Worm (Caenorhabditis elegans) whole organism, L2 larva: ENCODE results near the gene srz-25.

Experiments
- F13H6.1 ChIP-seq: sonication (generic microtip); optimal IDR thresholded peaks from 2 replicates; lab custom pipeline; 2016; ENCODE audit warnings: missing genetic modification characterization, missing compliant biosample characterization
- Y55F3AM.14 ChIP-seq: fragments of 200-800 bp; sonication (Bioruptor generic); optimal IDR thresholded peaks from 2 replicates; lab custom pipeline; 2018; ENCODE audit warnings: mild to moderate bottlenecking, missing genetic modification characterization, missing compliant biosample characterization
- ZK546.5 ChIP-seq: sonication (generic microtip); optimal IDR thresholded peaks from 2 replicates; lab custom pipeline; 2017; ENCODE audit warnings: missing biosample characterization, missing genetic modification characterization
- aly-2 ChIP-seq: fragments of 150-350 bp; optimal IDR thresholded peaks from 2 replicates; lab custom pipeline; 2014; ENCODE audit warnings: missing biosample characterization, missing genetic modification characterization
- ama-1 ChIP-seq: fragments of 150-350 bp; optimal IDR thresholded peaks from 2 replicates; lab custom pipeline; 2018; ENCODE audit warnings: inconsistent platforms
- ceh-16 ChIP-seq: fragments of 150-350 bp; optimal IDR thresholded peaks from 2 replicates; lab custom pipeline; 2014; ENCODE audit warnings: missing biosample characterization, missing genetic modification characterization
- ceh-82 ChIP-seq: fragments of 150-350 bp; optimal IDR thresholded peaks from 2 replicates; lab custom pipeline; 2014; ENCODE audit warnings: missing biosample characterization, missing genetic modification characterization
- crh-2 ChIP-seq: sonication (generic microtip); optimal IDR thresholded peaks from 2 replicates; lab custom pipeline; 2017; ENCODE audit warnings: missing biosample characterization, missing genetic modification characterization
- dmd-4 ChIP-seq: sonication (generic microtip); optimal IDR thresholded peaks from 2 replicates; lab custom pipeline; 2017; ENCODE audit warnings: missing biosample characterization, missing genetic modification characterization
- egl-27 ChIP-seq: sonication (generic microtip); optimal IDR thresholded peaks from 3 replicates; lab custom pipeline; 2017; ENCODE audit warnings: missing biosample characterization, missing genetic modification reagents, missing genetic modification characterization
- fos-1 ChIP-seq: fragments of 150-350 bp; optimal IDR thresholded peaks from 2 replicates; lab custom pipeline; 2014; ENCODE audit warnings: missing biosample characterization, missing genetic modification characterization
- gmeb-1 ChIP-seq: fragments of 150-350 bp; optimal IDR thresholded peaks from 2 replicates; lab custom pipeline; 2014; ENCODE audit warnings: missing biosample characterization, missing genetic modification characterization
- lin-11 ChIP-seq: fragments of 150-350 bp; sonication (generic microtip); optimal IDR thresholded peaks from 2 replicates; lab custom pipeline; 2014; ENCODE audit warnings: missing biosample characterization, missing genetic modification characterization, inconsistent platforms, mixed read lengths
- lin-39 ChIP-seq: fragments of 150-350 bp; optimal IDR thresholded peaks from 2 replicates; lab custom pipeline; 2014; ENCODE audit warnings: missing biosample characterization, missing genetic modification reagents, missing genetic modification characterization
- mab-5 ChIP-seq: fragments of 150-350 bp; optimal IDR thresholded peaks from 2 replicates; lab custom pipeline; 2014; ENCODE audit warnings: missing biosample characterization, missing genetic modification characterization
- mbf-1 ChIP-seq: sonication (generic microtip); optimal IDR thresholded peaks from 2 replicates; lab custom pipeline; 2017; ENCODE audit warnings: missing biosample characterization, missing genetic modification characterization
- mdl-1 ChIP-seq, 2 experiments: fragments of 150-350 bp in 1 of 2; sonication (generic microtip) in 1 of 2; optimal IDR thresholded peaks; 2 replicates each; lab custom pipeline; 2017; ENCODE audit warnings: missing biosample characterization in 2 of 2, missing genetic modification characterization in 2 of 2
- nhr-10 ChIP-seq: sonication (generic microtip); optimal IDR thresholded peaks from 2 replicates; lab custom pipeline; 2017; ENCODE audit warnings: missing biosample characterization, missing genetic modification characterization
- nhr-11 ChIP-seq: fragments of 150-350 bp; optimal IDR thresholded peaks from 2 replicates; lab custom pipeline; 2014; ENCODE audit warnings: missing biosample characterization, missing genetic modification characterization
- nhr-12 ChIP-seq: fragments of 150-350 bp; optimal IDR thresholded peaks from 2 replicates; lab custom pipeline; 2014; ENCODE audit warnings: missing biosample characterization, missing genetic modification characterization
- nhr-21 ChIP-seq: fragments of 150-350 bp; optimal IDR thresholded peaks from 2 replicates; lab custom pipeline; 2014; ENCODE audit warnings: missing biosample characterization, missing genetic modification characterization
- nhr-23 ChIP-seq: fragments of 150-350 bp; optimal IDR thresholded peaks from 2 replicates; lab custom pipeline; 2014; ENCODE audit warnings: missing biosample characterization, missing genetic modification reagents, missing genetic modification characterization
- nhr-237 ChIP-seq: fragments of 150-350 bp; optimal IDR thresholded peaks from 2 replicates; lab custom pipeline; 2014; ENCODE audit warnings: missing biosample characterization, missing genetic modification characterization
- nhr-25 ChIP-seq: fragments of 150-350 bp; sonication (generic microtip); optimal IDR thresholded peaks from 3 replicates; lab custom pipeline; 2014; ENCODE audit warnings: missing biosample characterization, missing genetic modification characterization
- nhr-6 ChIP-seq: fragments of 150-350 bp; optimal IDR thresholded peaks from 2 replicates; lab custom pipeline; 2014; ENCODE audit warnings: missing biosample characterization, missing genetic modification characterization
- peb-1 ChIP-seq: fragments of 150-350 bp; optimal IDR thresholded peaks from 2 replicates; lab custom pipeline; 2014; ENCODE audit warnings: missing biosample characterization, missing genetic modification characterization
- sem-4 ChIP-seq: fragments of 150-350 bp; optimal IDR thresholded peaks from 2 replicates; lab custom pipeline; 2014; ENCODE audit warnings: missing biosample characterization, missing genetic modification reagents, missing genetic modification characterization
- skn-1 ChIP-seq: sonication (generic microtip); optimal IDR thresholded peaks from 2 replicates; lab custom pipeline; 2017; ENCODE audit warnings: missing biosample characterization, missing genetic modification characterization
- sma-3 ChIP-seq: sonication (generic microtip); optimal IDR thresholded peaks from 2 replicates; lab custom pipeline; 2016; ENCODE audit warnings: missing genetic modification reagents, missing genetic modification characterization, missing compliant biosample characterization
- sma-9 ChIP-seq, 2 experiments: fragments of 150-350 bp in 1 of 2; sonication (generic microtip) in 1 of 2; optimal IDR thresholded peaks; 2 replicates each; lab custom pipeline; 2014 to 2016; ENCODE audit warnings: missing genetic modification characterization in 2 of 2, mild to moderate bottlenecking in 1 of 2, missing biosample characterization in 1 of 2, missing compliant biosample characterization in 1 of 2, missing genetic modification reagents in 1 of 2, moderate library complexity in 1 of 2
- snpc-4 ChIP-seq: fragments of 150-350 bp; optimal IDR thresholded peaks from 2 replicates; lab custom pipeline; 2014; ENCODE audit warnings: missing biosample characterization, missing genetic modification characterization
- unc-39 ChIP-seq: fragments of 150-350 bp; optimal IDR thresholded peaks from 2 replicates; lab custom pipeline; 2014; ENCODE audit warnings: missing biosample characterization, missing genetic modification characterization
- ztf-1 ChIP-seq: fragments of 200-800 bp; sonication (Bioruptor generic); conservative IDR thresholded peaks from 2 replicates; pipeline ENCODE4 v1.3.6; 2022; ENCODE audit warnings: missing genetic modification characterization, missing compliant biosample characterization
- ztf-11 ChIP-seq: sonication (generic microtip); optimal IDR thresholded peaks from 2 replicates; lab custom pipeline; 2017; ENCODE audit warnings: missing biosample characterization, missing genetic modification characterization

The srz-25 gene

DNA sequence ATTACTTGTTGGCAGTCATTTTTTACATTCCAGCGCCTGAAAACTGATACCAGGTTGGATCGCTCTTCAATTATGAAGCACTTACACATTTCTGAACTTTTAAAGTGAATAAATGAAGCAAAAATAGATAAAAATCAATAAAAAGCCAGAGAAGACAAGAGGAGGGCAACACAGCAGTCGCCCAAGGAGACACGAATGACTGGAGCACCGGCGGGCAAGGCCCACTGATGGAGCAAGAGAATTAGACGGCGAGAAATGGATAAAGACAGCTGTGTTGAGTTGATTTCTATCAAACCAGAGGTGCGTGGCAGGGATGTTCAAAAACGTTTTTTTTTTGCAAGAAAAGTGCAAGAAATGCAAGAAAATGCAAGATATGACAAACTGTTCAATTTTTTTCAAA is 1.1 kb upstream of the srz-25 start:
- TF ChIP-seq unc-39 (tag; lab: Kevin White, UChicago) (no peak), nhr-25 (tag; lab: Kevin White, UChicago) (no peak), gmeb-1 (tag; lab: Kevin White, UChicago) (no peak), nhr-6 (no peak), ZK546.5 (tag; lab: Kevin White, UChicago) (no peak), mbf-1 (tag; lab: Kevin White, UChicago) (no peak), nhr-237 (tag; lab: Kevin White, UChicago) (no peak), F13H6.1 (tag; lab: Kevin White, UChicago) (no peak), snpc-4 (tag; lab: Kevin White, UChicago) (no peak), dmd-4 (tag; lab: Kevin White, UChicago) (no peak), sma-3 (GFP tag; lab: Kevin White, UChicago) (no peak), ceh-82 (tag; lab: Kevin White, UChicago) (no peak), lin-39 (tag; lab: Kevin White, UChicago) (no peak), nhr-11 (tag; lab: Kevin White, UChicago) (no peak), nhr-21 (tag; lab: Kevin White, UChicago) (no peak), mab-5 (no peak), sem-4 (tag; lab: Kevin White, UChicago) (no peak), skn-1 (tag; lab: Kevin White, UChicago) (no peak)

DNA sequence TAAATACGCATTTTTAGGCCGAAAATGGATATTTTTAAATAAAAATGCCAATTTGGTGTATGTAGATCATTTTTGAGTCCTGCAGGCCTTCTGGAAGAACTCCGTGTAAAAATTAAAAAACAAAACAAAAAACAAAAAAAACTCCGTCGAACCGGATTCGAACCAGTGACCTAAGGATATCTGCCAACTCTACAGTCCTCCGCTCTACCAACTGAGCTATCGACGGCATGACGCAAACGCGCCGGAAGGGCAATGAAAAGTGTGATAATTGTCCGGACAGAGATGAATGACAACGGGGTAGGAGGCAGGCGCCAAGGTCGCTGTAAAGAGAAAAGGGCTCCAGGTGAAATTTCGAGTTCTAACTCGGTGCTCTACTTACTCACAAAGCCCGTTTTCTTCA is 1.9 kb downstream of the srz-25 start:
- TF ChIP-seq mbf-1 (tag; lab: Kevin White, UChicago) (no peak), sem-4 (tag; lab: Kevin White, UChicago) (no peak), nhr-21 (tag; lab: Kevin White, UChicago) (no peak), Y55F3AM.14 (no peak), ZK546.5 (tag; lab: Kevin White, UChicago) (no peak), lin-11 (tag; lab: Kevin White, UChicago) (no peak), nhr-6 (no peak)

ce11 chrV:17546931-17547330 is 6.5 kb downstream of the srz-25 start:
- TF ChIP-seq nhr-10 (no peak), Y55F3AM.14 (no peak), fos-1 (peak; percentile 1), ceh-16 (tag; lab: Kevin White, UChicago) (no peak), nhr-23 (tag; lab: Kevin White, UChicago) (no peak), snpc-4 (tag; lab: Kevin White, UChicago) (no peak), gmeb-1 (tag; lab: Kevin White, UChicago) (no peak)

- TF ChIP-seq aly-2 (tag; lab: Kevin White, UChicago) (no peak), mab-5 (no peak), sma-3 (GFP tag; lab: Kevin White, UChicago) (no peak), lin-39 (tag; lab: Kevin White, UChicago) (no peak), dmd-4 (tag; lab: Kevin White, UChicago) (no peak), crh-2 (tag; lab: Kevin White, UChicago) (no peak), sma-9 (GFP tag; optimal IDR thresholded peaks at IDR 0.05; lab: Kevin White, UChicago) (no peak), sma-9 (tag; optimal IDR thresholded peaks at IDR 0.05; lab: Kevin White, UChicago) (no peak), ztf-11 (tag; lab: Kevin White, UChicago) (no peak), nhr-6 (no peak), peb-1 (no peak), mdl-1 (tag; optimal IDR thresholded peaks at IDR 0.05; lab: Kevin White, UChicago) (no peak), unc-39 (tag; lab: Kevin White, UChicago) (no peak), lin-11 (tag; lab: Kevin White, UChicago) (no peak), F13H6.1 (tag; lab: Kevin White, UChicago) (no peak), nhr-10 (no peak), nhr-12 (tag; lab: Kevin White, UChicago) (no peak), ztf-1 (GFP tag; lab: Robert Waterston, UW) (no peak), gmeb-1 (tag; lab: Kevin White, UChicago) (no peak), ceh-82 (tag; lab: Kevin White, UChicago) (no peak), ama-1 (lab: Kevin White, UChicago) (no peak)
These were observed 8.2 kb downstream of the srz-25 start for ce11 chrV:17548635-17549034.

DNA sequence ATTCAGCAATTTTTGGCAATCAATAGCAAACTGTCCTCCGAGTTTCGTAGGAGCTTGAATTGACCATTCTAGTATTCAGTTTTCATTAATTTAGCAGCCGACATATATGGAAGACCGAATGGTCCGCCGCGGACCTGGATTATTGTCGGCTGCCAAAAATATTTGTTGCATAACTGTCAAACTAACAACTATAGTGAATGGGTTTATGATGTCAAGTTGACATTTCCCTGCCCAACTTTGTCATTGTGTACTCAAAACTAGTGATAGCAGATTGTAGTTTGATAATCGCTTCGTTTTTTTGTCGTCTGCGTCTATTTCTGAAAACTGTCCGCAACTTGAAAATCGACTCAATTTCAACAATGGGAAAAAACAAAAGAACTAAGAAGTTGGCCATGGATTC is 9.0 kb downstream of the srz-25 start, which contains the start of gene fbxa-176:
TSS of gene fbxa-176 (plus strand) at position 314 of the 400 bp plus-strand sequence.
- TF ChIP-seq fos-1 (peak; percentile 41), egl-27 (tag; lab: Kevin White, UChicago) (no peak)
